Worm (Caenorhabditis elegans) whole organism, mixed stage, embryonic: ENCODE measurements around the gene eppl-1.
A peak's percentile ranks its signal among the peaks of the same experiment; 100 is the strongest.

Source experiments
- bed-3 ChIP-seq: fragments of 200-800 bp; sonication (Bioruptor generic); optimal IDR thresholded peaks from 3 replicates; lab custom pipeline; 2018; ENCODE audit warnings: mild to moderate bottlenecking, missing genetic modification characterization, moderate library complexity, missing compliant biosample characterization
- blmp-1 ChIP-seq: fragments of 150-350 bp; optimal IDR thresholded peaks from 2 replicates; lab custom pipeline; 2014; ENCODE audit warnings: missing biosample characterization, missing genetic modification characterization
- ceh-39 ChIP-seq: fragments of 150-350 bp; optimal IDR thresholded peaks from 2 replicates; lab custom pipeline; 2014; ENCODE audit warnings: missing biosample characterization, missing genetic modification characterization
- ceh-43 ChIP-seq: fragments of 200-800 bp; sonication (Bioruptor generic); optimal IDR thresholded peaks from 2 replicates; lab custom pipeline; 2018; ENCODE audit warnings: mild to moderate bottlenecking, missing genetic modification characterization, moderate library complexity, missing compliant biosample characterization
- ceh-83 ChIP-seq: fragments of 200-800 bp; sonication (Bioruptor generic); optimal IDR thresholded peaks from 2 replicates; lab custom pipeline; 2018; ENCODE audit warnings: mild to moderate bottlenecking, missing genetic modification characterization, missing compliant biosample characterization
- ces-1 ChIP-seq: fragments of 150-350 bp; optimal IDR thresholded peaks from 2 replicates; lab custom pipeline; 2014; ENCODE audit warnings: missing biosample characterization, missing genetic modification reagents, missing genetic modification characterization
- cnd-1 ChIP-seq: fragments of 200-800 bp; sonication (Bioruptor generic); optimal IDR thresholded peaks from 2 replicates; lab custom pipeline; 2018; ENCODE audit warnings: mild to moderate bottlenecking, missing genetic modification characterization, missing compliant biosample characterization
- drap-1 ChIP-seq: fragments of 200-800 bp; sonication (Bioruptor generic); optimal IDR thresholded peaks from 3 replicates; lab custom pipeline; 2018; ENCODE audit warnings: mild to moderate bottlenecking, missing genetic modification characterization, missing compliant biosample characterization
- elt-1 ChIP-seq: sonication (generic microtip); optimal IDR thresholded peaks from 2 replicates; lab custom pipeline; 2017; ENCODE audit warnings: missing genetic modification characterization, mild to moderate bottlenecking, missing compliant biosample characterization, antibody characterized with exemption, moderate library complexity, borderline replicate concordance; ENCODE audit not compliant: insufficient read depth
- elt-3 ChIP-seq: fragments of 150-350 bp; optimal IDR thresholded peaks from 2 replicates; lab custom pipeline; 2014; ENCODE audit warnings: missing biosample characterization, missing genetic modification characterization
- flh-1 ChIP-seq: fragments of 200-800 bp; sonication (Bioruptor generic); optimal IDR thresholded peaks from 2 replicates; lab custom pipeline; 2018; ENCODE audit warnings: mild to moderate bottlenecking, missing genetic modification characterization, moderate library complexity, missing compliant biosample characterization
- hlh-1 ChIP-seq: fragments of 150-350 bp; optimal IDR thresholded peaks from 2 replicates; lab custom pipeline; 2014; ENCODE audit warnings: missing biosample characterization, missing genetic modification reagents, missing genetic modification characterization
- lin-13 ChIP-seq: fragments of 150-350 bp; optimal IDR thresholded peaks from 2 replicates; lab custom pipeline; 2014; ENCODE audit warnings: missing biosample characterization, missing genetic modification characterization
- lin-32 ChIP-seq: fragments of 200-800 bp; sonication (Bioruptor generic); optimal IDR thresholded peaks from 2 replicates; lab custom pipeline; 2018; ENCODE audit warnings: mild to moderate bottlenecking, missing genetic modification characterization, missing compliant biosample characterization
- lsy-2 ChIP-seq: fragments of 150-350 bp; optimal IDR thresholded peaks from 2 replicates; lab custom pipeline; 2014; ENCODE audit warnings: missing biosample characterization, missing genetic modification characterization
- mab-5 ChIP-seq: fragments of 150-350 bp; optimal IDR thresholded peaks from 2 replicates; lab custom pipeline; 2014; ENCODE audit warnings: missing biosample characterization, missing genetic modification characterization
- mep-1 ChIP-seq: fragments of 150-350 bp; optimal IDR thresholded peaks from 2 replicates; lab custom pipeline; 2017; ENCODE audit warnings: missing biosample characterization, missing genetic modification reagents, missing genetic modification characterization, inconsistent platforms
- mls-2 ChIP-seq: sonication (generic microtip); optimal IDR thresholded peaks from 2 replicates; lab custom pipeline; 2016; ENCODE audit warnings: mild to moderate bottlenecking, missing genetic modification characterization, moderate library complexity, missing compliant biosample characterization
- nhr-2 ChIP-seq: fragments of 150-350 bp; optimal IDR thresholded peaks from 2 replicates; lab custom pipeline; 2014; ENCODE audit warnings: missing biosample characterization, missing genetic modification characterization
- nhr-28 ChIP-seq: fragments of 150-350 bp; optimal IDR thresholded peaks from 2 replicates; lab custom pipeline; 2014; ENCODE audit warnings: missing biosample characterization, missing genetic modification characterization
- nhr-76 ChIP-seq: sonication (generic microtip); optimal IDR thresholded peaks from 2 replicates; lab custom pipeline; 2017; ENCODE audit warnings: missing biosample characterization, missing genetic modification characterization
- pha-4 ChIP-seq: fragments of 150-350 bp; optimal IDR thresholded peaks from 2 replicates; lab custom pipeline; 2018; ENCODE audit warnings: missing biosample characterization, missing genetic modification reagents, missing genetic modification characterization
- sem-2 ChIP-seq: fragments of 200-800 bp; sonication (Bioruptor generic); optimal IDR thresholded peaks from 2 replicates; lab custom pipeline; 2018; ENCODE audit warnings: mild to moderate bottlenecking, missing genetic modification characterization, missing compliant biosample characterization
- snpc-4 ChIP-seq: fragments of 150-350 bp; optimal IDR thresholded peaks from 2 replicates; lab custom pipeline; 2014; ENCODE audit warnings: missing biosample characterization, missing genetic modification characterization
- tbx-8 ChIP-seq: fragments of 200-800 bp; sonication (Bioruptor generic); optimal IDR thresholded peaks from 2 replicates; lab custom pipeline; 2018; ENCODE audit warnings: mild to moderate bottlenecking, missing genetic modification characterization, moderate library complexity, missing compliant biosample characterization
- unc-120 ChIP-seq: sonication (generic microtip); optimal IDR thresholded peaks from 2 replicates; lab custom pipeline; 2017; ENCODE audit warnings: missing genetic modification characterization, missing compliant biosample characterization; ENCODE audit not compliant: poor library complexity, severe bottlenecking
- unc-39 ChIP-seq: fragments of 150-350 bp; optimal IDR thresholded peaks from 2 replicates; lab custom pipeline; 2014; ENCODE audit warnings: missing biosample characterization, missing genetic modification characterization
- unc-62 ChIP-seq: fragments of 150-350 bp; optimal IDR thresholded peaks from 2 replicates; lab custom pipeline; 2014; ENCODE audit warnings: missing biosample characterization, missing genetic modification reagents, missing genetic modification characterization
- zip-8 ChIP-seq: fragments of 150-350 bp; optimal IDR thresholded peaks from 2 replicates; lab custom pipeline; 2014; ENCODE audit warnings: missing biosample characterization, missing genetic modification characterization
- ztf-11 ChIP-seq: fragments of 150-350 bp; optimal IDR thresholded peaks from 2 replicates; lab custom pipeline; 2014; ENCODE audit warnings: missing biosample characterization, missing genetic modification characterization

Gene eppl-1

DNA sequence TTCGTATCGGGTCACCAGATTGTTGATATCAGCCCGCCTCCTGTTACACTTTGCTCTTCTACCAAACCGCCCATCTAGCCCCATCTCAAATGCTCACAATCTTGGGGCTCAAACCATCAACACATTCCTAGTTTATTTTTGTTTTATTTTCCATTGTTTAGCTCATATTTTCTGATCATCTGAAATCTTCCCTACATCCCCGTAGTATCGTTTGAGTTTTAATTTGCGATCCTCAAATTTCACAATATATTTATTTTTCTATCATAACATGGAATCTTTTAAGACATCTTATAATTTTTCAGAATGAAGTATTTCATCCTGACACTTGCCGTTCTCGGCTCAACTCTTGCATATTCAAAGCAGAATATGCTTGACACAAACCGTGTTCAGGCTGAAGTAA, 25.3 kb upstream of the eppl-1 start, which contains the start of gene spp-10:
spp-10 (plus strand) TSS at position 301 of the 400 bp plus-strand sequence.
- TF ChIP-seq unc-62 (GFP tag; lab: Kevin White, UChicago), result no peak
- TF ChIP-seq ceh-43 (GFP tag; lab: Kevin White, UChicago), result no peak
- no peak for TF ChIP-seq snpc-4 (tag; lab: Kevin White, UChicago)
- no peak for TF ChIP-seq zip-8
- no peak for TF ChIP-seq ceh-39 (tag; lab: Kevin White, UChicago)
- TF ChIP-seq bed-3 (GFP tag; lab: Kevin White, UChicago), result no peak
- no peak for TF ChIP-seq sem-2 (GFP tag; lab: Kevin White, UChicago)
- no peak for TF ChIP-seq mep-1 (tag; lab: Kevin White, UChicago)
- TF ChIP-seq lsy-2 (tag; lab: Kevin White, UChicago), result no peak
- TF ChIP-seq blmp-1 (tag; lab: Kevin White, UChicago), result no peak
- TF ChIP-seq unc-39 (tag; lab: Kevin White, UChicago), result no peak
- no peak for TF ChIP-seq pha-4 (tag; lab: Kevin White, UChicago)
- TF ChIP-seq ces-1 (GFP tag; lab: Kevin White, UChicago), result no peak
- no peak for TF ChIP-seq lin-32 (GFP tag; lab: Kevin White, UChicago)
- TF ChIP-seq elt-1, result no peak
- TF ChIP-seq nhr-2 (tag; lab: Kevin White, UChicago), result no peak
- no peak for TF ChIP-seq mab-5 (tag; lab: Kevin White, UChicago)
- TF ChIP-seq ztf-11, result no peak
- no peak for TF ChIP-seq nhr-28 (tag; lab: Kevin White, UChicago)
- TF ChIP-seq lin-13 (tag; lab: Kevin White, UChicago), result no peak

DNA sequence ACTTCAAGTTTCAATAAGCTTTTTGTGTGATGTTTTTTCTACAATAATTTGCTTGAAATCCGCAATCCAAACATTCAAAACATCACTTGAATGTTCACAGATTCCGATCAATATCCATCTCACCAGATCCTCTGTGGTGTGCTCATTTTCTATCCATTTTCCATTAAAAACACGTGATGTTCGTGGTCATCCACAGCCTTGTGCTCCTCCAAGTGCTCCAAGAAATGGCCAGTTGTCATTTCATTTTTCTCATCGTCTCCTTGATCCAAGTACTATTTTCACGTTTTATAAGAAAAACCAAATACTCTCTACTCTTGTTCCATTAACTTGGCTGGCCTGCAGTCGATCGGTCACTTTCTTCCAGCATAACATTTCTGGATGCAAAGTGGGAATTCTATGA, 24.6 kb upstream of the eppl-1 start:
- TF ChIP-seq hlh-1 (tag; lab: Kevin White, UChicago) (peak; percentile 79), tbx-8 (GFP tag; lab: Kevin White, UChicago) (no peak)

ce11 chrIV:8475030-8475679, 23.6 kb upstream of the eppl-1 start:
- TF ChIP-seq ces-1 (GFP tag; lab: Kevin White, UChicago) (no peak), nhr-2 (tag; lab: Kevin White, UChicago) (no peak), pha-4 (tag; lab: Kevin White, UChicago) (no peak), sem-2 (GFP tag; lab: Kevin White, UChicago) (no peak), tbx-8 (GFP tag; lab: Kevin White, UChicago) (no peak), mls-2 (tag; lab: Kevin White, UChicago) (no peak), flh-1 (GFP tag; lab: Kevin White, UChicago) (no peak), nhr-76 (tag; lab: Kevin White, UChicago) (no peak), unc-120 (tag; lab: Kevin White, UChicago) (no peak), ztf-11 (no peak), unc-39 (tag; lab: Kevin White, UChicago) (no peak), drap-1 (GFP tag; lab: Kevin White, UChicago) (no peak), mep-1 (tag; lab: Kevin White, UChicago) (no peak), mab-5 (tag; lab: Kevin White, UChicago) (no peak), hlh-1 (tag; lab: Kevin White, UChicago) (no peak), zip-8 (no peak), ceh-39 (tag; lab: Kevin White, UChicago) (no peak)
- TF ChIP-seq, all 35 proteins: peak for 0

ce11 chrIV:8473756-8474155, 22.2 kb upstream of the eppl-1 start, which contains the start of gene C28C12.11:
C28C12.11 (plus strand) TSS chrIV:8474056.
- no peak for TF ChIP-seq mab-5 (tag; lab: Kevin White, UChicago)
- TF ChIP-seq elt-3 (tag; lab: Kevin White, UChicago), result no peak
- no peak for TF ChIP-seq nhr-2 (tag; lab: Kevin White, UChicago)
- TF ChIP-seq ztf-11, result no peak
- TF ChIP-seq ceh-83 (GFP tag; lab: Kevin White, UChicago), result no peak
- TF ChIP-seq lin-32 (GFP tag; lab: Kevin White, UChicago), result no peak
- no peak for TF ChIP-seq cnd-1 (tag; lab: Kevin White, UChicago)
- TF ChIP-seq ceh-43 (GFP tag; lab: Kevin White, UChicago), result no peak
- no peak for TF ChIP-seq zip-8
- no peak for TF ChIP-seq flh-1 (GFP tag; lab: Kevin White, UChicago)
- TF ChIP-seq, all 35 proteins: peak for 0
